Worm (Caenorhabditis elegans) whole organism, midembryonic: ENCODE data around the gene arp-11.
A peak's percentile ranks its signal among the peaks of the same experiment; 100 is the strongest.

ENCODE experiments used
- T22C8.4 ChIP-seq: fragments of 200-800 bp; sonication (Bioruptor generic); IDR thresholded peaks from 2 replicates; pipeline ENCODE4 v1.3.6; 2022; ENCODE audit warnings: missing genetic modification characterization, missing compliant biosample characterization
- cog-1 ChIP-seq: sonication (generic microtip); optimal IDR thresholded peaks from 2 replicates; lab custom pipeline; 2016; ENCODE audit warnings: missing genetic modification characterization, missing compliant biosample characterization
- flt-1 ChIP-seq: fragments of 200-800 bp; sonication (Bioruptor generic); IDR thresholded peaks from 2 replicates; pipeline ENCODE4 v1.3.6; 2022; ENCODE audit warnings: missing genetic modification characterization, missing compliant biosample characterization
- klf-2 ChIP-seq: fragments of 200-800 bp; sonication (Bioruptor generic); conservative IDR thresholded peaks from 2 replicates; pipeline ENCODE4 v1.3.6; 2022; ENCODE audit warnings: missing genetic modification reagents, missing genetic modification characterization, missing compliant biosample characterization
- med-1 ChIP-seq: sonication (generic microtip); optimal IDR thresholded peaks from 2 replicates; lab custom pipeline; 2017; ENCODE audit warnings: missing genetic modification characterization, mild to moderate bottlenecking, missing compliant biosample characterization, antibody characterized with exemption, missing genetic modification reagents; ENCODE audit not compliant: insufficient read depth
- ref-1 ChIP-seq: fragments of 200-800 bp; sonication (Bioruptor generic); conservative IDR thresholded peaks from 2 replicates; pipeline ENCODE4 v1.3.6; 2022; ENCODE audit warnings: missing genetic modification reagents, missing genetic modification characterization, missing compliant biosample characterization
- tab-1 ChIP-seq: fragments of 200-800 bp; sonication (Bioruptor generic); IDR thresholded peaks from 2 replicates; pipeline ENCODE4 v1.3.6; 2022; ENCODE audit warnings: missing genetic modification characterization, missing compliant biosample characterization
- ztf-23 ChIP-seq: fragments of 200-800 bp; sonication (Bioruptor generic); IDR thresholded peaks from 2 replicates; pipeline ENCODE4 v1.3.6; 2022; ENCODE audit warnings: missing genetic modification reagents, missing genetic modification characterization, missing compliant biosample characterization
- ztf-29 ChIP-seq: fragments of 200-800 bp; sonication (Bioruptor generic); IDR thresholded peaks from 2 replicates; pipeline ENCODE4 v1.3.6; 2022; ENCODE audit warnings: missing genetic modification reagents, missing genetic modification characterization, missing compliant biosample characterization

arp-11 gene

DNA sequence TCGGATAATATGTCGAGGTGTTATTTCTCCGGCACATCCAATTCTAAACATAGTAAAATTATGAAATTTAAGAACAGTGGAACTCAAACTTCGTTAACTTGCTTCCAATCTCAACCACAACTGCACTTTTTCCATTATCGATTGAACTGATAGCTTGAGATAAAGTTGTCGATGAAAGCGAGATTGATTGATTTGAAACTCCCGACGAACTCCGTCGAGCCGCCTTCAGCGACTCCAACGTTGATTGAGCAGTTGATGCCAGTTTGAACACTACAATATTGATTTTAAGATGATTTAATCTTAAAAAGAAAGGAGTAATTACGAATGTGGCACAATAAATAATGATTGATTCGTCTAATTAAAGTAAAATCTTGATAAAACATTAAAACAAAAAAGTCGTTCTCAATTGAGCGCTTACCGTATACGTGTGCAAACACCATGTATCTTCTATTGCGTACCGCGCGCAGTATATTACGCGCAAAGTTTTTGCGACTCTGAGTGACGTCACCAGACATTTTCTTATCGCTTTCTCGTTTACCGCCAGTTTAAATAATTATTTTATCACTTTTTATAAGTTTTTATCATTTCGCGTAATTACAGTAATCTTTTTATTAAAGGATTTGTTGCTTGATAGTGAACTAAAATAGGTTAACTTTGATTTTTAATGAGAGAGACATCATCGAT lies at the start of gene arp-11:
TSS of gene arp-11 (minus strand) at position 51 of the 684 bp plus-strand sequence.
- TF ChIP-seq cog-1 (tag; lab: Kevin White, UChicago), result peak; percentile 13
- TF ChIP-seq flt-1 (GFP tag; lab: Robert Waterston, UW), result no peak

DNA sequence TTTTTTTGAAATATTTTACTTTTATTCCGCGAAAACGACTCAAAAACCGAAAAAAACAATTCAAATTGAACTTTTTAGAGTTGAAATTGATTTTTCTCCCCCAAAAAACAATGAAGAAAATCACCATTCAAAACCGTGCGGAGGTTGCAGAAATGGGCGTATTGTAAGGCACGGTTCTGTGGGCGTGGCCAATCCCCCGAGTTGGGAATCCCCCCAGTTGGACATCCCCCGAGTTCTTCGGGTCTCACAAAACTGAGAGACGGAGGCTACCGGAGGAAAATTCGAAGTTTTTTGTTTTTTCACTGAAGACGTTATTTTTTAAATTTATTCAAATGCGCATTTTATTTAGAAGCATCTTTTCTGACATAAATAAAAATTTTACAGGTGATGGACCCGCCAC lies 46.2 kb upstream of the arp-11 start, which contains the start of gene mcm-3AP:
TSS of gene mcm-3AP (plus strand) at position 383 of the 400 bp plus-strand sequence.
- TF ChIP-seq T22C8.4 (GFP tag; lab: Robert Waterston, UW) (peak; percentile 65), flt-1 (GFP tag; lab: Robert Waterston, UW) (peak; percentile 83), klf-2 (GFP tag; lab: Robert Waterston, UW) (peak; percentile 80), ztf-23 (GFP tag; lab: Robert Waterston, UW) (peak; percentile 84), tab-1 (GFP tag; lab: Robert Waterston, UW) (0 out of 2 replicates have a peak, but pooled peaks have one; percentile 26)

DNA sequence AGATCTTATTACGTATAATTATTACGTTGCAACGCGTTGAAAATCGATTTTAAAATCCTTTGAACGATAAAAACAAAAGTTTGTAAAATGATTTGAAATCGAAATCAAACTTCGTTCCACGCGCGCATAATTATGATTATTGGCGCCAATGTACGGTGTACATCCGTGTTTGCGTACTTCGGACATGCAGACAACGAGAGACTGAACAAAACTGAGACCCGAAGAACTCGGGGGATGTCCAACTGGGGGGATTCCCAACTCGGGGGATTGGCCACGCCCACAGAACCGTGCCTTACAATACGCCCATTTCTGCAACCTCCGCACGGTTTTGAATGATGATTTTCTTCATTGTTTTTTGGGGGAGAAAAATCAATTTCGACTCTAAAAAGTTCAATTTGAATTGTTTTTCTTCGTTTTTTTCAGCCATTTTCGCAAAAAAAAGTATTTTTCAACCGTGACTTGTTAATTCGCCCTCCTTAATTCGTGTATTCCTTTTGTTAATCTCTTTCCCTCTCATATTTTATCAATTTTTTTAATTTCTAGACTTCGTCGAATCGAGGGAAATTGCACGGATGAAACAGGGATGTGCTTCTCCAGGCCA lies 44.9 kb upstream of the arp-11 start, which contains the start of gene F20D12.12:
TSS of gene F20D12.12 (plus strand) at position 542 of the 601 bp plus-strand sequence.
- TF ChIP-seq cog-1 (tag; lab: Kevin White, UChicago) (peak; percentile 66), tab-1 (GFP tag; lab: Robert Waterston, UW) (peak; percentile 37; the same call in 1 of the 2 replicates), ztf-23 (GFP tag; lab: Robert Waterston, UW) (peak; percentile 87), flt-1 (GFP tag; lab: Robert Waterston, UW) (peak; percentile 84), klf-2 (GFP tag; lab: Robert Waterston, UW) (0 out of 2 replicates have a peak, but pooled peaks have one; percentile 45), T22C8.4 (GFP tag; lab: Robert Waterston, UW) (peak; percentile 47; the same call in 1 of the 2 replicates)

ce11 chrIV:7946457-7946856 lies 44.4 kb upstream of the arp-11 start, which contains the start of gene czw-1:
TSS of gene czw-1 (minus strand) at chrIV:7946825.
- TF ChIP-seq med-1 (GFP tag; lab: Kevin White, UChicago) (no peak), cog-1 (tag; lab: Kevin White, UChicago) (no peak), ztf-23 (GFP tag; lab: Robert Waterston, UW) (no peak), ztf-29 (GFP tag; lab: Robert Waterston, UW) (no peak), ref-1 (GFP tag; lab: Robert Waterston, UW) (no peak), flt-1 (GFP tag; lab: Robert Waterston, UW) (no peak)

ce11 chrIV:7943272-7943671 lies 41.2 kb upstream of the arp-11 start:
- TF ChIP-seq ref-1 (GFP tag; lab: Robert Waterston, UW) (no peak), T22C8.4 (GFP tag; lab: Robert Waterston, UW) (no peak), med-1 (GFP tag; lab: Kevin White, UChicago) (no peak), klf-2 (GFP tag; lab: Robert Waterston, UW) (no peak), cog-1 (tag; lab: Kevin White, UChicago) (no peak), tab-1 (GFP tag; lab: Robert Waterston, UW) (no peak)

DNA sequence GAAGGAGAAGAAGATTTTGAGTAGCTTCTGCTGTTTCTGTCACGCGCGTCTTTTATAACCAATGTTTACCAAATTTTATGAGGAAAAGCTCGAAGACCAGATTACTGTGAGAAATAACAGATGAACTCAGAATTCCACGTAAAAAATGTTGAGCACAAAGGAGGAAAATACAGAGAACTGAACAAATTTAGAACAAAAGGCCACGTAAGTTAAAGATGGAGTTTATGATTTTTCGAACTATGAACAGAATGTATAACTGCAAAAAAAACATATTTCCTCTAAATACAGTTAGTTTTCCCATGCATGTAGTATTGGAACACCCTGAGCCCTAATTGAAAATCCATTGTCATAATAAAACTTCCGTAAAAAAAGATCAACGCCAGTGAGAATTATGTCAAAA lies 38.8 kb upstream of the arp-11 start, which contains the start of gene exc-9:
TSS of gene exc-9 (minus strand) at position 101 of the 400 bp plus-strand sequence.
- TF ChIP-seq T22C8.4 (GFP tag; lab: Robert Waterston, UW) (no peak), klf-2 (GFP tag; lab: Robert Waterston, UW) (no peak)

- no peak for TF ChIP-seq med-1 (GFP tag; lab: Kevin White, UChicago)
Measured at ce11 chrIV:7938834-7939233, 36.8 kb upstream of the arp-11 start, which contains the start of gene F20D12.7. TSS of gene F20D12.7 (minus strand) at chrIV:7938934.

DNA sequence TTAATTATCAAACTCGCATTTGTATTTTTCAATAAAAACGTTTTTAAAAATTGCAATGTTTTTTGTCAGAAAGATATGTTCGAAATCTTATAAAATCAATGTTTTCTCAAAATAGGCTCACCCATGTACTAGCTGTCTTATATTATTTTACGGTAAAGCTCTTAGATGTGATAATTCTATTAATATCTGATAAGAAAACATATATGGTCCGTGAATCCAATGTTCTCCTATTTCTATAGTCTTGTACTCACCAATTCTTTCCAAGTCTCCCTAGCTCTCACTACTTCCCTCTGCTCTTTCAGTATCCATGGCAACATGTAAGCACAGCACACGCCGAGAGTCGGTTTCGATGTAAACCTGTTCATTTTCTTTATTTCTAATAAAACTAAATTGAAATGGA lies 31.7 kb upstream of the arp-11 start, which contains the start of gene bbs-2:
TSS of gene bbs-2 (plus strand) at position 301 of the 400 bp plus-strand sequence.
- no peak for TF ChIP-seq tab-1 (GFP tag; lab: Robert Waterston, UW)
- no peak for TF ChIP-seq ztf-29 (GFP tag; lab: Robert Waterston, UW)
- TF ChIP-seq med-1 (GFP tag; lab: Kevin White, UChicago), result no peak
- TF ChIP-seq T22C8.4 (GFP tag; lab: Robert Waterston, UW), result no peak
- TF ChIP-seq flt-1 (GFP tag; lab: Robert Waterston, UW), result no peak
- TF ChIP-seq klf-2 (GFP tag; lab: Robert Waterston, UW), result no peak
- no peak for TF ChIP-seq ztf-23 (GFP tag; lab: Robert Waterston, UW)
- no peak for TF ChIP-seq cog-1 (tag; lab: Kevin White, UChicago)
- no peak for TF ChIP-seq ref-1 (GFP tag; lab: Robert Waterston, UW)

ce11 chrIV:7931873-7932272 lies 29.8 kb upstream of the arp-11 start:
- TF ChIP-seq ref-1 (GFP tag; lab: Robert Waterston, UW) (no peak), klf-2 (GFP tag; lab: Robert Waterston, UW) (no peak), cog-1 (tag; lab: Kevin White, UChicago) (no peak), ztf-29 (GFP tag; lab: Robert Waterston, UW) (no peak), T22C8.4 (GFP tag; lab: Robert Waterston, UW) (no peak), tab-1 (GFP tag; lab: Robert Waterston, UW) (no peak), med-1 (GFP tag; lab: Kevin White, UChicago) (no peak), flt-1 (GFP tag; lab: Robert Waterston, UW) (no peak), ztf-23 (GFP tag; lab: Robert Waterston, UW) (no peak)
